Worm (Caenorhabditis elegans): ENCODE results near the gene srt-50.

The srt-50 gene

DNA sequence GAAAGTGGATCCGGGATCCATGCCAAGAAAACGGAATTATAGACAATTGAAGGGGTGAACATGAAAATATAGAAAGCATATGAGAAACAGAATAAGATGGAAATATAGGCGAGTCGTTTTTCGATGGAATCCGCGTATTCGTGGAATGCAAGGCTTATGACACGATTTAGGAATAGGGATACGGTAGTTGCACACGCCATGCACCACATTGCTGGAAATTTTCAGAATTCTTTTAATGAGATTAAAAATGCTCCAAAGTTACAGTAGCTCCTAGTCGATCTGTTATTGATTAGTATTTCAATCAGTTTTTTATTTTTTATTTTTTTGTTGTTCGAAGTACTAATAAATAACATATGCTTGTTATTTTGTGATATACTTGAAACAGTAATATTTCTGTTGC lies 23.4 kb upstream of the srt-50 start:
- TF ChIP-seq hmg-11 (tag; optimal IDR thresholded peaks at IDR 0.05) (no peak), fkh-2 (tag; optimal IDR thresholded peaks at IDR 0.05) (no peak), zag-1 (tag; optimal IDR thresholded peaks at IDR 0.05) (no peak)

DNA sequence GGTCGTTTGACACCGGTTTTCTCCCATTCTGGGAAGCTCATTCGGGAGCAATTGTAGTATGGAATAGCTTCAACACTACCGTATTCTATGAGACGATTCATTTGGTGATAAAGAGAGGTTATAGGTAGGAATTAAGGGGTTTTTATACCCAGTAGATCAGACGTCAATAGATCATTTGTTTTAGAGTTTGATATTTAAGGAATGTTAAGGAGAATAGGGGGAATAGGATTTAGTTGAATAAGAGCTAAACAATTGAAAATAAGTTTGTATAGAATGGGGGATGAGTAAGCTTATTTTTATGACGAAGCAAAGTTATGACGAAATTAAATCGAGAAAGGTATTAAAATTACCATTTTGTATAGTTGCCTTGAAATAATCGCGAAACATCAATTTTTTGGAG lies 21.2 kb upstream of the srt-50 start, which contains the start of gene srt-47:
srt-47 (minus strand) TSS at position 101 of the 400 bp plus-strand sequence.
- TF ChIP-seq pha-4 (tag; optimal IDR thresholded peaks at IDR 0.05) (no peak), ztf-4 (tag; optimal IDR thresholded peaks at IDR 0.05) (no peak), egl-5 (tag; optimal IDR thresholded peaks at IDR 0.05) (no peak), skn-1 (tag; optimal IDR thresholded peaks at IDR 0.05) (no peak), hmg-11 (tag; optimal IDR thresholded peaks at IDR 0.05) (no peak), ceh-28 (tag; optimal IDR thresholded peaks at IDR 0.05) (no peak), lin-15B (tag; optimal IDR thresholded peaks at IDR 0.05) (no peak), nhr-23 (tag; optimal IDR thresholded peaks at IDR 0.05) (no peak), mdl-1 (tag; optimal IDR thresholded peaks at IDR 0.05) (no peak), R02D3.7 (tag; optimal IDR thresholded peaks at IDR 0.05) (no peak), ceh-82 (tag; optimal IDR thresholded peaks at IDR 0.05) (no peak), nhr-237 (tag; optimal IDR thresholded peaks at IDR 0.05) (no peak), daf-12 (tag; optimal IDR thresholded peaks at IDR 0.05) (no peak), nhr-11 (tag; optimal IDR thresholded peaks at IDR 0.05) (no peak), egl-27 (tag; optimal IDR thresholded peaks at IDR 0.05) (no peak)

DNA sequence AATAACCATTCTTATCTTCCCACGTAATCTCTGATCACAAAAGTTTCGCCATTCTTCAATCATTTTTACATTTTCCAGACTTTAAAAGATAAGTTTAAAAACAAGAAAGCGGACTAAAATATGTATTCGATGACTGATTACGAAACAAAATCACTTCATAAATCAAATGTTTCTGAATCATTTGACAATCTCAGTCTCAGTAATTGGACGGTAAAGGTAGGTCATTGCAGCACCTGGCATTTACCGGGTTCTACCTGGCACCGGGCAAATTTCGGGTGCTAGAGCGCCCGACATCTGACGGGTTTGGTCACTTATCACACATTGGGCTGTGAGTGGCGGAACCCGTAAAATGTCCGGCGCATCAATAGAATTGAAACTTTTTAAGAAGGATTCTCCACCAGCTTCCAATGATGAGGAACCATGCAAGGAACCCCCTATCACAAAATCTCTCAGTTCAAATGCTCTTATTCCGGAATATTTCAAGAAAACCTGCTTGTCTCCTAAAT lies 18.4 kb upstream of the srt-50 start, which contains the start of gene Y41E3.19:
Y41E3.19 (plus strand) TSS at position 51 of the 506 bp plus-strand sequence.
- no peak for TF ChIP-seq nhr-28 (tag; optimal IDR thresholded peaks at IDR 0.05)
- TF ChIP-seq lsy-12 (tag; optimal IDR thresholded peaks at IDR 0.05) = no peak
- TF ChIP-seq unc-39 (tag; optimal IDR thresholded peaks at IDR 0.05) = no peak
- TF ChIP-seq sea-2 (GFP tag; optimal IDR thresholded peaks at IDR 0.05) = no peak

DNA sequence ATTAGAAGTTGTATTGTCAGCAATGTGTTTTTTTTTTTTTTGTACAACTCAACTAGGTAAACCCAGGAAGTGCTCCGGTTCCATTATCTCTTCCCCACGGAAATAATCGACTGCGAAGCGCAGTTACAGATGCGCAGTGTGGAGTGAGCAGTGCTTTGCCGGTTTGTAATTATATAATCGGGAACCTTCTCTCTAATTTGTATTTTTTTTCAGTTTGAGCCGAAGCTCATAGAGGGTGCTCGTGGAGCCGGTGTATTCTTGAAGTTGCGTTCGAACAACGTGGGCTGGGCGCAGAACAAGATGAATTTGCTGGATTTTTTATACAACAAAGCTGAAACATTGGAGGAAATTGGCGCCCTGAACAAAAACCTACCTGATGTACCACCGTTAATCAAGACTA lies 16.5 kb upstream of the srt-50 start, which contains the start of gene Y41E3.13:
Y41E3.13 (plus strand) TSS at position 301 of the 400 bp plus-strand sequence.
- TF ChIP-seq nhr-237 (tag; optimal IDR thresholded peaks at IDR 0.05) (no peak), skn-1 (tag; optimal IDR thresholded peaks at IDR 0.05) (no peak), elt-2 (tag; optimal IDR thresholded peaks at IDR 0.05) (no peak), nhr-67 (tag; optimal IDR thresholded peaks at IDR 0.05) (no peak), egl-5 (tag; optimal IDR thresholded peaks at IDR 0.05) (no peak), lsy-12 (tag; optimal IDR thresholded peaks at IDR 0.05) (no peak), nhr-12 (tag; optimal IDR thresholded peaks at IDR 0.05) (no peak), ama-1 (optimal IDR thresholded peaks at IDR 0.05) (no peak)

DNA sequence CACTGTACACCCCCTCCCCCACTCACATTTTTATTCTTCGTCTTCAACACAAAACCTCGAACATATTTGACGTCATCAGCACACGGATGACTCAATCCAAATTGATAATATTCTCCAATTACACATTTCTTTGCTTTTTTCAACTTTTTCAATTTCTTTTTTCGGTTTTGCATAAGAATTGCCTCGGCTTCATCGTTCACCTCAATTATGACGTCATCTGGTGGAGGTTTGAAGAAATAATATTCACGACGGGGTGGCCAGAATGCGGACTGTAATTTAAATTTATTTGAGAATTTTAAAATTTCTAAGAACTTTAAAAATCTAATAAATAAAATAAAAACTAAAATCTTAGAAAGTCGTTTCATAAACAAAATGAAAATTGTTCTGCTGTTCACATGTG lies 10.7 kb upstream of the srt-50 start:
- TF ChIP-seq eor-1 (tag; optimal IDR thresholded peaks at IDR 0.05) (no peak), ztf-4 (tag; optimal IDR thresholded peaks at IDR 0.05) (no peak), nhr-11 (tag; optimal IDR thresholded peaks at IDR 0.05) (no peak), nhr-25 (tag; optimal IDR thresholded peaks at IDR 0.05) (no peak), nhr-77 (tag; optimal IDR thresholded peaks at IDR 0.05) (no peak), mml-1 (tag; optimal IDR thresholded peaks at IDR 0.05) (no peak), ceh-82 (tag; optimal IDR thresholded peaks at IDR 0.05) (no peak), elt-1 (tag; optimal IDR thresholded peaks at IDR 0.05) (no peak), nhr-76 (tag; optimal IDR thresholded peaks at IDR 0.05) (no peak)

DNA sequence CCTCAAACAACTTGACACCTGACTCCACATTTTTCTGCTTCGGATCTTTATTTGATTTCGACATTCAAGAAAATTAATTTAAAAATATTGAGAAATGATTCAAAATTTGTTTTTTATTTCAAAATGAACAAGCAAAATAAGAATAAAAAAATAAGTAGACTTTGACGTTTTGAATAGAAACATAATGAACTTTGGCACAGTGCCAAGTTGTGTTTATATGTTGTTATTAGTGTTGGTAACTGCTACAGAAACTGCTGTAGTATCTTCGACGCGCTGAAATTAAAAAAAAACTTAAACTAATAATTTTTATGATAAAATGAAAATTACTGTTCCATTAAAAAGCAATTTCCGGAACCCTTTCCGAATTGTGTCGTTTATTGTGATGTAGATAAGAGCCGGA lies 8.8 kb upstream of the srt-50 start, which contains the start of gene Y41E3.18:
Y41E3.18 (minus strand) TSS at position 101 of the 400 bp plus-strand sequence.
- no peak for TF ChIP-seq nhr-43 (tag; optimal IDR thresholded peaks at IDR 0.05; ENCODE audit: poor library complexity, severe bottlenecking)

DNA sequence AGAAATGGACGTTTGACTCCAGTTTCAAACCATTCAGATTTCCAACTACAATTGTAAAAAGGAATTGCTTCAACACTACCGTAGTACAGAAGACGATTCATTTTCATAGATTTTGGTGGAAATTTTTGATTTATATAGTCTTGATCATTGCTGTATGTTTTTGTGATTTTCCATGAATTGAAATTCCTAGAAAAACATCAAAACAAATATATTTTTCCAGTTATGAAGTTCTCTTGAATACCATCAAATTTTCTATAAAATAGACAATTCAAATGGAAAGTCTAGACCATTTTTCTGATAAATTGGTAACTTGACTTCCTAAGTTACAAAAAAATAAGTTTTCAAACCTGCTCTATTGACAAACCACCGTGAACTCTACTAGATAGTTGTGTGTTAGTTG lies 5.7 kb upstream of the srt-50 start, which contains the start of gene srt-48:
srt-48 (minus strand) TSS at position 101 of the 400 bp plus-strand sequence.
- no peak for TF ChIP-seq unc-62 (GFP tag; optimal IDR thresholded peaks at IDR 0.05)
- no peak for TF ChIP-seq sea-2 (GFP tag; optimal IDR thresholded peaks at IDR 0.05)
- no peak for TF ChIP-seq egl-5 (tag; optimal IDR thresholded peaks at IDR 0.05)
- no peak for TF ChIP-seq nhr-77 (tag; optimal IDR thresholded peaks at IDR 0.05)
- TF ChIP-seq elt-2 (tag; optimal IDR thresholded peaks at IDR 0.05) = no peak
- no peak for TF ChIP-seq ztf-11 (tag; optimal IDR thresholded peaks at IDR 0.05)
- TF ChIP-seq fkh-2 (tag; optimal IDR thresholded peaks at IDR 0.05) = no peak

Data from whole organism, L3 larva.